Worm (Caenorhabditis elegans) whole organism, L4 larva: ENCODE data around the gene gly-9.

ENCODE experiments used
- F37D6.2 ChIP-seq: sonication (generic microtip); optimal IDR thresholded peaks from 2 replicates; lab custom pipeline; 2016; ENCODE audit warnings: mild to moderate bottlenecking, missing genetic modification characterization, missing compliant biosample characterization
- F44E2.7 ChIP-seq: fragments of 200-800 bp; sonication (Bioruptor generic); IDR thresholded peaks from 2 replicates; pipeline ENCODE4 v2.1.2; 2022; ENCODE audit warnings: missing genetic modification characterization, missing compliant biosample characterization
- Y105C5A.15 ChIP-seq: fragments of 200-800 bp; sonication (Bioruptor generic); IDR thresholded peaks from 2 replicates; pipeline ENCODE4 v1.3.6; 2022; ENCODE audit warnings: missing genetic modification characterization, missing compliant biosample characterization
- Y5F2A.4 ChIP-seq: fragments of 200-800 bp; sonication (Bioruptor generic); optimal IDR thresholded peaks from 2 replicates; lab custom pipeline; 2018; ENCODE audit warnings: mild to moderate bottlenecking, missing genetic modification characterization, missing compliant biosample characterization
- Y75B8A.6 ChIP-seq: fragments of 200-800 bp; sonication (Bioruptor generic); IDR thresholded peaks from 2 replicates; pipeline ENCODE4 v1.3.6; 2022; ENCODE audit warnings: missing genetic modification reagents, missing genetic modification characterization, missing compliant biosample characterization
- ZK337.2 ChIP-seq: fragments of 200-800 bp; sonication (Bioruptor generic); IDR thresholded peaks from 2 replicates; pipeline ENCODE4 v1.3.6; 2022; ENCODE audit warnings: missing genetic modification reagents, missing genetic modification characterization, missing compliant biosample characterization
- arid-1 ChIP-seq: fragments of 200-800 bp; sonication (Bioruptor generic); conservative IDR thresholded peaks from 2 replicates; pipeline ENCODE4 v1.3.6; 2022; ENCODE audit warnings: missing genetic modification reagents, missing genetic modification characterization, missing compliant biosample characterization
- ceh-20 ChIP-seq: fragments of 200-800 bp; sonication (Bioruptor generic); IDR thresholded peaks from 2 replicates; pipeline ENCODE4 v1.3.6; 2022; ENCODE audit warnings: missing genetic modification reagents, missing genetic modification characterization, missing compliant biosample characterization
- ceh-32 ChIP-seq: sonication (generic microtip); optimal IDR thresholded peaks from 2 replicates; lab custom pipeline; 2016; ENCODE audit warnings: mild to moderate bottlenecking, missing genetic modification characterization, missing compliant biosample characterization; ENCODE audit not compliant: poor library complexity
- ceh-82 ChIP-seq: sonication (generic microtip); optimal IDR thresholded peaks from 2 replicates; lab custom pipeline; 2017; ENCODE audit warnings: missing biosample characterization, missing genetic modification characterization
- ces-1 ChIP-seq: fragments of 150-350 bp; sonication (generic microtip); optimal IDR thresholded peaks from 4 replicates; lab custom pipeline; 2014; ENCODE audit warnings: missing biosample characterization, missing genetic modification reagents, missing genetic modification characterization
- cey-2 ChIP-seq: sonication (generic microtip); optimal IDR thresholded peaks from 3 replicates; lab custom pipeline; 2017; ENCODE audit warnings: missing genetic modification characterization, mild to moderate bottlenecking, missing compliant biosample characterization, antibody characterized with exemption, borderline replicate concordance; ENCODE audit not compliant: insufficient read depth
- ctbp-1 ChIP-seq: fragments of 200-800 bp; sonication (Bioruptor generic); IDR thresholded peaks from 2 replicates; pipeline ENCODE4 v1.3.6; 2022; ENCODE audit warnings: missing genetic modification reagents, missing genetic modification characterization, missing compliant biosample characterization
- daf-12 ChIP-seq: fragments of 150-350 bp; optimal IDR thresholded peaks from 2 replicates; lab custom pipeline; 2014; ENCODE audit warnings: missing biosample characterization, missing genetic modification reagents, missing genetic modification characterization
- daf-16 ChIP-seq, 3 experiments: sonication (generic microtip); optimal IDR thresholded peaks; 2 replicates each; lab custom pipeline; 2016 to 2017; ENCODE audit warnings: missing genetic modification characterization in 3 of 3, missing genetic modification reagents in 3 of 3, mild to moderate bottlenecking in 2 of 3, missing compliant biosample characterization in 2 of 3, missing biosample characterization in 1 of 3, moderate library complexity in 1 of 3
- dmd-6 ChIP-seq: fragments of 200-800 bp; sonication (Bioruptor generic); IDR thresholded peaks from 2 replicates; pipeline ENCODE4 v1.3.6; 2022; ENCODE audit warnings: missing genetic modification reagents, missing genetic modification characterization, missing compliant biosample characterization
- dmd-9 ChIP-seq: fragments of 200-800 bp; sonication (Bioruptor generic); IDR thresholded peaks from 2 replicates; pipeline ENCODE4 v1.3.6; 2022; ENCODE audit warnings: missing genetic modification reagents, missing genetic modification characterization, missing compliant biosample characterization
- duxl-1 ChIP-seq: sonication (generic microtip); optimal IDR thresholded peaks from 2 replicates; lab custom pipeline; 2016; ENCODE audit warnings: mild to moderate bottlenecking, missing genetic modification characterization, moderate library complexity, missing compliant biosample characterization; ENCODE audit not compliant: poor library complexity
- egl-43 ChIP-seq: fragments of 200-800 bp; sonication (Bioruptor generic); IDR thresholded peaks from 2 replicates; pipeline ENCODE4 v1.3.6; 2022; ENCODE audit warnings: missing genetic modification reagents, missing genetic modification characterization, missing compliant biosample characterization
- fos-1 ChIP-seq: fragments of 150-350 bp; optimal IDR thresholded peaks from 2 replicates; lab custom pipeline; 2014; ENCODE audit warnings: missing biosample characterization, missing genetic modification characterization
- hlh-11 ChIP-seq: fragments of 200-800 bp; sonication (Bioruptor generic); optimal IDR thresholded peaks from 2 replicates; lab custom pipeline; 2018; ENCODE audit warnings: mild to moderate bottlenecking, missing genetic modification characterization, missing compliant biosample characterization
- hlh-30 ChIP-seq: sonication (generic microtip); optimal IDR thresholded peaks from 2 replicates; lab custom pipeline; 2017; ENCODE audit warnings: antibody characterized with exemption, mild to moderate bottlenecking, missing genetic modification characterization, missing compliant biosample characterization; ENCODE audit not compliant: insufficient read depth
- hmg-1.1 ChIP-seq: fragments of 200-800 bp; sonication (Bioruptor generic); IDR thresholded peaks from 2 replicates; pipeline ENCODE4 v1.3.6; 2022; ENCODE audit warnings: missing genetic modification reagents, missing genetic modification characterization, missing compliant biosample characterization
- jun-1 ChIP-seq: fragments of 150-350 bp; optimal IDR thresholded peaks from 2 replicates; lab custom pipeline; 2014; ENCODE audit warnings: missing biosample characterization, missing genetic modification reagents, missing genetic modification characterization
- lim-7 ChIP-seq: fragments of 200-800 bp; sonication (Bioruptor generic); IDR thresholded peaks from 2 replicates; pipeline ENCODE4 v1.3.6; 2022; ENCODE audit warnings: missing genetic modification characterization, missing compliant biosample characterization
- lin-29 ChIP-seq: fragments of 200-800 bp; sonication (Bioruptor generic); IDR thresholded peaks from 2 replicates; pipeline ENCODE4 v1.3.6; 2022; ENCODE audit warnings: missing genetic modification reagents, missing genetic modification characterization, missing compliant biosample characterization
- lin-39 ChIP-seq: fragments of 150-350 bp; optimal IDR thresholded peaks from 2 replicates; lab custom pipeline; 2014; ENCODE audit warnings: missing biosample characterization, missing genetic modification reagents, missing genetic modification characterization
- lir-3 ChIP-seq: sonication (generic microtip); optimal IDR thresholded peaks from 2 replicates; lab custom pipeline; 2016; ENCODE audit warnings: mild to moderate bottlenecking, missing genetic modification characterization, missing compliant biosample characterization
- lsy-2 ChIP-seq, 2 experiments: fragments of 150-350 bp in 1 of 2; sonication (generic microtip) in 1 of 2; optimal IDR thresholded peaks; 2 replicates each; lab custom pipeline; 2014 to 2017; ENCODE audit warnings: missing biosample characterization in 2 of 2, missing genetic modification characterization in 2 of 2
- madf-5 ChIP-seq, 2 experiments: fragments of 200-800 bp; sonication (Bioruptor generic); IDR thresholded peaks; 2 replicates each; pipeline ENCODE4 v1.3.6; 2022; ENCODE audit warnings: missing compliant biosample characterization in 2 of 2, missing genetic modification characterization in 2 of 2
- madf-9 ChIP-seq: fragments of 200-800 bp; sonication (Bioruptor generic); conservative IDR thresholded peaks from 2 replicates; pipeline ENCODE4 v1.3.6; 2022; ENCODE audit warnings: missing genetic modification reagents, missing genetic modification characterization, missing compliant biosample characterization
- mdl-1 ChIP-seq, 2 experiments: fragments of 150-350 bp in 1 of 2; sonication (generic microtip) in 1 of 2; optimal IDR thresholded peaks; 2 replicates each; lab custom pipeline; 2014 to 2017; ENCODE audit warnings: missing biosample characterization in 2 of 2, missing genetic modification characterization in 2 of 2
- mdt-29 ChIP-seq: fragments of 200-800 bp; sonication (Bioruptor generic); IDR thresholded peaks from 2 replicates; pipeline ENCODE4 v1.3.6; 2022; ENCODE audit warnings: missing genetic modification reagents, missing genetic modification characterization, missing compliant biosample characterization
- mep-1 ChIP-seq: fragments of 150-350 bp; sonication (generic microtip); optimal IDR thresholded peaks from 3 replicates; lab custom pipeline; 2014; ENCODE audit warnings: missing biosample characterization, missing genetic modification characterization
- mxl-2 ChIP-seq: fragments of 200-800 bp; sonication (Bioruptor generic); conservative IDR thresholded peaks from 2 replicates; pipeline ENCODE4 v1.3.6; 2022; ENCODE audit warnings: missing genetic modification reagents, missing genetic modification characterization, missing compliant biosample characterization
- mxl-3 ChIP-seq: fragments of 200-800 bp; sonication (Bioruptor generic); optimal IDR thresholded peaks from 2 replicates; lab custom pipeline; 2018; ENCODE audit warnings: mild to moderate bottlenecking, missing genetic modification characterization, missing compliant biosample characterization
- nhr-102 ChIP-seq: sonication (generic microtip); optimal IDR thresholded peaks from 2 replicates; lab custom pipeline; 2016; ENCODE audit warnings: mild to moderate bottlenecking, missing genetic modification characterization, moderate library complexity, missing compliant biosample characterization
- nhr-237 ChIP-seq: sonication (generic microtip); optimal IDR thresholded peaks from 2 replicates; lab custom pipeline; 2017; ENCODE audit warnings: missing biosample characterization, missing genetic modification characterization
- nhr-25 ChIP-seq: sonication (generic microtip); optimal IDR thresholded peaks from 2 replicates; lab custom pipeline; 2017; ENCODE audit warnings: missing genetic modification characterization, mild to moderate bottlenecking, missing compliant biosample characterization, antibody characterized with exemption, moderate library complexity, borderline replicate concordance; ENCODE audit not compliant: insufficient read depth
- nhr-42 ChIP-seq: fragments of 200-800 bp; sonication (Bioruptor generic); IDR thresholded peaks from 2 replicates; pipeline ENCODE4 v1.3.6; 2022; ENCODE audit warnings: missing genetic modification characterization, missing compliant biosample characterization
- php-3 ChIP-seq: fragments of 200-800 bp; sonication (Bioruptor generic); IDR thresholded peaks from 2 replicates; pipeline ENCODE4 v1.3.6; 2022; ENCODE audit warnings: missing genetic modification reagents, missing genetic modification characterization, missing compliant biosample characterization
- pqm-1 ChIP-seq: sonication (generic microtip); optimal IDR thresholded peaks from 2 replicates; lab custom pipeline; 2017; ENCODE audit warnings: missing biosample characterization, missing genetic modification characterization
- rbr-2 ChIP-seq: sonication (generic microtip); optimal IDR thresholded peaks from 2 replicates; lab custom pipeline; 2016; ENCODE audit warnings: missing genotype, missing genetic modification characterization, missing compliant biosample characterization
- saeg-2 ChIP-seq: fragments of 200-800 bp; sonication (Bioruptor generic); IDR thresholded peaks from 2 replicates; pipeline ENCODE4 v1.3.6; 2022; ENCODE audit warnings: missing genetic modification reagents, missing genetic modification characterization, missing compliant biosample characterization
- sdz-12 ChIP-seq: fragments of 200-800 bp; sonication (Bioruptor generic); optimal IDR thresholded peaks from 2 replicates; lab custom pipeline; 2018; ENCODE audit warnings: mild to moderate bottlenecking, missing genetic modification characterization, missing compliant biosample characterization
- snpc-1.2 ChIP-seq: fragments of 200-800 bp; sonication (Bioruptor generic); IDR thresholded peaks from 2 replicates; pipeline ENCODE4 v1.3.6; 2022; ENCODE audit warnings: missing genetic modification reagents, missing genetic modification characterization, missing compliant biosample characterization
- snpc-4 ChIP-seq: fragments of 150-350 bp; optimal IDR thresholded peaks from 2 replicates; lab custom pipeline; 2014; ENCODE audit warnings: missing biosample characterization, missing genetic modification characterization
- unc-130 ChIP-seq: sonication (generic microtip); optimal IDR thresholded peaks from 2 replicates; lab custom pipeline; 2016; ENCODE audit warnings: missing genetic modification reagents, missing genetic modification characterization, missing compliant biosample characterization
- unc-39 ChIP-seq: sonication (generic microtip); optimal IDR thresholded peaks from 2 replicates; lab custom pipeline; 2017; ENCODE audit warnings: missing biosample characterization, missing genetic modification characterization
- zfp-2 ChIP-seq: sonication (generic microtip); optimal IDR thresholded peaks from 2 replicates; lab custom pipeline; 2016; ENCODE audit warnings: mild to moderate bottlenecking, missing genetic modification characterization, missing compliant biosample characterization
- ztf-11 ChIP-seq: fragments of 150-350 bp; optimal IDR thresholded peaks from 2 replicates; lab custom pipeline; 2014; ENCODE audit warnings: missing biosample characterization, missing genetic modification characterization

gly-9 gene

DNA sequence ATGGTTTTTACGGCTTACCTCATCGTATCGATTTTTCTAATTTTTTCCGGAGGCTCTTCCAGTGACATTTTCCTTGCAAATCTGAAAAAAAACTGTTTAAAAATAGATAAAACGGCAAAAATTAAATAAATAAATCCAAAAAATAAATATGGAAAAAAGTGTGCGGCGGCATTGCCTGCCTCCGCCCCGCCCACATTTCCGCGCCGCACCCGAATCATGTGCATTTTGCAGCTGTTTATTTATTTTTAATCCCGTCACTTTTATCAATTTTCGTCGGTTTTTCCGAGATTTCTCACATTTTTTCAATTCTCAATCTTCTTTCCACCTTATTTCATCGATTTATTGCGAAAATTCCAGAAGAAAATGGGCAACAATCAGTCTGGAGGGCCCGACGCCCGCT, 53.6 kb downstream of the gly-9 start, which contains the start of the genes Y47D3A.14 and aakb-2 (continued):
- no peak for TF ChIP-seq mxl-2 (GFP tag; lab: Robert Waterston, UW)
- no peak for TF ChIP-seq ztf-11 (tag; lab: Kevin White, UChicago)
- TF ChIP-seq hmg-1.1 = no peak
- TF ChIP-seq madf-9 (GFP tag; lab: Robert Waterston, UW) = no peak
- TF ChIP-seq ceh-32 = no peak
- TF ChIP-seq pqm-1 (tag; lab: Kevin White, UChicago) = no peak
- TF ChIP-seq F44E2.7 (GFP tag; lab: Robert Waterston, UW) = no peak
- TF ChIP-seq mxl-3 (GFP tag; lab: Kevin White, UChicago) = no peak
- TF ChIP-seq lsy-2 (tag; optimal IDR thresholded peaks at IDR 0.05; lab: Kevin White, UChicago) = no peak
- TF ChIP-seq arid-1 (GFP tag; lab: Robert Waterston, UW) = no peak
- no peak for TF ChIP-seq lin-39 (tag; lab: Kevin White, UChicago)
- TF ChIP-seq snpc-1.2 (GFP tag; lab: Robert Waterston, UW) = no peak
- TF ChIP-seq Y105C5A.15 (GFP tag; lab: Robert Waterston, UW) = no peak
- no peak for TF ChIP-seq egl-43 (GFP tag; lab: Robert Waterston, UW)
- no peak for TF ChIP-seq dmd-9 (GFP tag; lab: Robert Waterston, UW)
- no peak for TF ChIP-seq nhr-102 (tag; lab: Kevin White, UChicago)
- no peak for TF ChIP-seq lir-3 (tag; lab: Kevin White, UChicago)
- TF ChIP-seq daf-12 = no peak
- TF ChIP-seq snpc-4 (tag; lab: Kevin White, UChicago) = no peak
- no peak for TF ChIP-seq ceh-82 (tag; lab: Kevin White, UChicago)
- no peak for TF ChIP-seq zfp-2
- TF ChIP-seq sdz-12 (GFP tag; lab: Kevin White, UChicago) = no peak
- TF ChIP-seq ces-1 = no peak
- peak; percentile 91 for TF ChIP-seq hlh-11 (tag; lab: Kevin White, UChicago)
- no peak for TF ChIP-seq jun-1 (tag; lab: Kevin White, UChicago)
- TF ChIP-seq F37D6.2 (tag; lab: Kevin White, UChicago) = no peak
- no peak for TF ChIP-seq cey-2 (tag; lab: Kevin White, UChicago)
- TF ChIP-seq mdt-29 = no peak
- no peak for TF ChIP-seq rbr-2 (tag; lab: Kevin White, UChicago)
- TF ChIP-seq hlh-30 = peak; percentile 96
- TF ChIP-seq fos-1 (tag; lab: Kevin White, UChicago) = no peak
- no peak for TF ChIP-seq ZK337.2 (GFP tag; lab: Robert Waterston, UW)
- TF ChIP-seq madf-5 (GFP tag; IDR thresholded peaks at IDR 0.05; lab: Robert Waterston, UW) = no peak
- no peak for TF ChIP-seq duxl-1 (tag; lab: Kevin White, UChicago)
- no peak for TF ChIP-seq ctbp-1
- TF ChIP-seq nhr-25 (tag; lab: Kevin White, UChicago) = no peak
- peak; percentile 32; the same call in 1 of the 2 replicates for TF ChIP-seq dmd-6
- no peak for TF ChIP-seq lin-29 (GFP tag; lab: Robert Waterston, UW)
- TF ChIP-seq unc-130 (GFP tag; lab: Kevin White, UChicago) = no peak
- TF ChIP-seq mdl-1 (tag; optimal IDR thresholded peaks at IDR 0.05; lab: Kevin White, UChicago) = peak in 1 of 2 experiments; percentile 49
- TF ChIP-seq lim-7 (GFP tag; lab: Robert Waterston, UW) = no peak
- TF ChIP-seq mep-1 = no peak
- no peak for TF ChIP-seq nhr-237 (tag; lab: Kevin White, UChicago)
- TF ChIP-seq ceh-20 = no peak
- no peak for TF ChIP-seq Y5F2A.4 (GFP tag; lab: Kevin White, UChicago)
- no peak for TF ChIP-seq Y75B8A.6 (GFP tag; lab: Robert Waterston, UW)
- TF ChIP-seq nhr-42 (GFP tag; lab: Robert Waterston, UW) = no peak
- no peak for TF ChIP-seq saeg-2 (GFP tag; lab: Robert Waterston, UW)
- no peak for TF ChIP-seq php-3 (GFP tag; lab: Robert Waterston, UW)
- no peak for TF ChIP-seq unc-39
- peak in 1 of 2 experiments; percentile 7 for TF ChIP-seq daf-16 (GFP tag; optimal IDR thresholded peaks at IDR 0.05; lab: Kevin White, UChicago)
- peak; percentile 68 for TF ChIP-seq daf-16 (tag; optimal IDR thresholded peaks at IDR 0.05; lab: Kevin White, UChicago)
